Worm (Caenorhabditis elegans) whole organism, L4 larva: ENCODE results near the gene ZK930.6.

ENCODE experiments used
- D1046.2 ChIP-seq: fragments of 200-800 bp; sonication (Bioruptor generic); IDR thresholded peaks from 2 replicates; pipeline ENCODE4 v1.3.6; 2022; ENCODE audit warnings: missing genetic modification characterization, missing compliant biosample characterization
- F10B5.3 ChIP-seq: sonication (generic microtip); optimal IDR thresholded peaks from 2 replicates; lab custom pipeline; 2016; ENCODE audit warnings: mild to moderate bottlenecking, missing genetic modification characterization, missing compliant biosample characterization
- F37D6.2 ChIP-seq: sonication (generic microtip); optimal IDR thresholded peaks from 2 replicates; lab custom pipeline; 2016; ENCODE audit warnings: mild to moderate bottlenecking, missing genetic modification characterization, missing compliant biosample characterization
- F49E8.2 ChIP-seq: sonication (generic microtip); optimal IDR thresholded peaks from 2 replicates; lab custom pipeline; 2016; ENCODE audit warnings: missing compliant biosample characterization, mild to moderate bottlenecking, missing genetic modification characterization, borderline replicate concordance
- R02D3.7 ChIP-seq: fragments of 150-350 bp; sonication (generic microtip); optimal IDR thresholded peaks from 3 replicates; lab custom pipeline; 2014; ENCODE audit warnings: missing biosample characterization, missing genetic modification characterization
- T20F7.1 ChIP-seq: fragments of 200-800 bp; sonication (Bioruptor generic); optimal IDR thresholded peaks from 2 replicates; lab custom pipeline; 2018; ENCODE audit warnings: mild to moderate bottlenecking, missing genetic modification characterization, missing compliant biosample characterization
- Y48G9A.11 ChIP-seq: fragments of 200-800 bp; sonication (Bioruptor generic); IDR thresholded peaks from 2 replicates; pipeline ENCODE4 v1.3.6; 2022; ENCODE audit warnings: missing genetic modification reagents, missing genetic modification characterization, missing compliant biosample characterization
- ZK546.5 ChIP-seq, 2 experiments: sonication (generic microtip); optimal IDR thresholded peaks; 2 replicates each; lab custom pipeline; 2017; ENCODE audit warnings: missing biosample characterization in 2 of 2, missing genetic modification characterization in 2 of 2
- aly-2 ChIP-seq: sonication (generic microtip); optimal IDR thresholded peaks from 2 replicates; lab custom pipeline; 2018; ENCODE audit warnings: missing biosample characterization, missing genetic modification characterization
- ceh-44 ChIP-seq: fragments of 200-800 bp; sonication (Bioruptor generic); IDR thresholded peaks from 2 replicates; pipeline ENCODE4 v1.3.6; 2022; ENCODE audit warnings: missing genetic modification reagents, missing genetic modification characterization, missing compliant biosample characterization
- ctbp-1 ChIP-seq: fragments of 200-800 bp; sonication (Bioruptor generic); IDR thresholded peaks from 2 replicates; pipeline ENCODE4 v1.3.6; 2022; ENCODE audit warnings: missing genetic modification reagents, missing genetic modification characterization, missing compliant biosample characterization
- daf-19 ChIP-seq: fragments of 200-800 bp; sonication (Bioruptor generic); conservative IDR thresholded peaks from 2 replicates; pipeline ENCODE4 v1.3.6; 2022; ENCODE audit warnings: missing genetic modification characterization, missing compliant biosample characterization
- daf-8 ChIP-seq: fragments of 200-800 bp; sonication (Bioruptor generic); IDR thresholded peaks from 2 replicates; pipeline ENCODE4 v1.3.6; 2022; ENCODE audit warnings: missing genetic modification characterization, missing compliant biosample characterization
- dve-1 ChIP-seq: sonication (generic microtip); optimal IDR thresholded peaks from 2 replicates; lab custom pipeline; 2017; ENCODE audit warnings: antibody characterized with exemption, mild to moderate bottlenecking, missing genetic modification characterization, missing compliant biosample characterization; ENCODE audit not compliant: insufficient read depth
- egl-27 ChIP-seq: sonication (generic microtip); optimal IDR thresholded peaks from 3 replicates; lab custom pipeline; 2017; ENCODE audit warnings: missing biosample characterization, missing genetic modification reagents, missing genetic modification characterization
- egl-43 ChIP-seq: fragments of 200-800 bp; sonication (Bioruptor generic); IDR thresholded peaks from 2 replicates; pipeline ENCODE4 v1.3.6; 2022; ENCODE audit warnings: missing genetic modification reagents, missing genetic modification characterization, missing compliant biosample characterization
- fkh-10 ChIP-seq: fragments of 150-350 bp; optimal IDR thresholded peaks from 2 replicates; lab custom pipeline; 2014; ENCODE audit warnings: missing biosample characterization, missing genetic modification reagents, missing genetic modification characterization
- hlh-11 ChIP-seq: fragments of 200-800 bp; sonication (Bioruptor generic); optimal IDR thresholded peaks from 2 replicates; lab custom pipeline; 2018; ENCODE audit warnings: mild to moderate bottlenecking, missing genetic modification characterization, missing compliant biosample characterization
- hlh-30 ChIP-seq: sonication (generic microtip); optimal IDR thresholded peaks from 2 replicates; lab custom pipeline; 2017; ENCODE audit warnings: antibody characterized with exemption, mild to moderate bottlenecking, missing genetic modification characterization, missing compliant biosample characterization; ENCODE audit not compliant: insufficient read depth
- jun-1 ChIP-seq: fragments of 150-350 bp; optimal IDR thresholded peaks from 2 replicates; lab custom pipeline; 2014; ENCODE audit warnings: missing biosample characterization, missing genetic modification reagents, missing genetic modification characterization
- lim-7 ChIP-seq: fragments of 200-800 bp; sonication (Bioruptor generic); IDR thresholded peaks from 2 replicates; pipeline ENCODE4 v1.3.6; 2022; ENCODE audit warnings: missing genetic modification characterization, missing compliant biosample characterization
- lin-15B ChIP-seq: fragments of 150-350 bp; sonication (generic microtip); optimal IDR thresholded peaks from 3 replicates; lab custom pipeline; 2014; ENCODE audit warnings: missing biosample characterization, missing genetic modification characterization
- lir-3 ChIP-seq: sonication (generic microtip); optimal IDR thresholded peaks from 2 replicates; lab custom pipeline; 2016; ENCODE audit warnings: mild to moderate bottlenecking, missing genetic modification characterization, missing compliant biosample characterization
- madf-9 ChIP-seq: fragments of 200-800 bp; sonication (Bioruptor generic); conservative IDR thresholded peaks from 2 replicates; pipeline ENCODE4 v1.3.6; 2022; ENCODE audit warnings: missing genetic modification reagents, missing genetic modification characterization, missing compliant biosample characterization
- mep-1 ChIP-seq: fragments of 150-350 bp; sonication (generic microtip); optimal IDR thresholded peaks from 3 replicates; lab custom pipeline; 2014; ENCODE audit warnings: missing biosample characterization, missing genetic modification characterization
- mes-2 ChIP-seq: sonication (generic microtip); optimal IDR thresholded peaks from 2 replicates; lab custom pipeline; 2016; ENCODE audit warnings: missing genotype, mild to moderate bottlenecking, missing genetic modification characterization, missing compliant biosample characterization; ENCODE audit not compliant: poor library complexity, severe bottlenecking
- mxl-2 ChIP-seq: fragments of 200-800 bp; sonication (Bioruptor generic); conservative IDR thresholded peaks from 2 replicates; pipeline ENCODE4 v1.3.6; 2022; ENCODE audit warnings: missing genetic modification reagents, missing genetic modification characterization, missing compliant biosample characterization
- mxl-3 ChIP-seq: fragments of 200-800 bp; sonication (Bioruptor generic); optimal IDR thresholded peaks from 2 replicates; lab custom pipeline; 2018; ENCODE audit warnings: mild to moderate bottlenecking, missing genetic modification characterization, missing compliant biosample characterization
- nhr-237 ChIP-seq: sonication (generic microtip); optimal IDR thresholded peaks from 2 replicates; lab custom pipeline; 2017; ENCODE audit warnings: missing biosample characterization, missing genetic modification characterization
- nhr-28 ChIP-seq: fragments of 150-350 bp; optimal IDR thresholded peaks from 2 replicates; lab custom pipeline; 2014; ENCODE audit warnings: missing biosample characterization, missing genetic modification characterization
- nhr-41 ChIP-seq: fragments of 200-800 bp; sonication (Bioruptor generic); IDR thresholded peaks from 2 replicates; pipeline ENCODE4 v1.3.6; 2022; ENCODE audit warnings: missing genetic modification reagents, missing genetic modification characterization, missing compliant biosample characterization
- php-3 ChIP-seq: fragments of 200-800 bp; sonication (Bioruptor generic); IDR thresholded peaks from 2 replicates; pipeline ENCODE4 v1.3.6; 2022; ENCODE audit warnings: missing genetic modification reagents, missing genetic modification characterization, missing compliant biosample characterization
- set-16 ChIP-seq: fragments of 200-800 bp; sonication (Bioruptor generic); IDR thresholded peaks from 2 replicates; pipeline ENCODE4 v1.3.6; 2022; ENCODE audit warnings: missing genetic modification reagents, missing genetic modification characterization, missing compliant biosample characterization
- spr-1 ChIP-seq: sonication (generic microtip); optimal IDR thresholded peaks from 2 replicates; lab custom pipeline; 2016; ENCODE audit warnings: mild to moderate bottlenecking, missing genetic modification characterization, missing compliant biosample characterization
- spr-3 ChIP-seq: fragments of 200-800 bp; sonication (Bioruptor generic); optimal IDR thresholded peaks from 2 replicates; lab custom pipeline; 2018; ENCODE audit warnings: mild to moderate bottlenecking, missing genetic modification characterization, missing compliant biosample characterization
- tag-97 ChIP-seq: fragments of 200-800 bp; sonication (Bioruptor generic); IDR thresholded peaks from 2 replicates; pipeline ENCODE4 v1.3.6; 2022; ENCODE audit warnings: missing genetic modification characterization, missing compliant biosample characterization
- unc-62 ChIP-seq, 3 experiments: fragments of 150-350 bp in 1 of 3; sonication (generic microtip); optimal IDR thresholded peaks in 2 of 3; peaks in 1 of 3; 1 replicate in 1 of 3; 2 replicates in 2 of 3; lab custom pipeline; 2014 to 2017; ENCODE audit warnings: missing biosample characterization in 3 of 3, missing genetic modification characterization in 3 of 3, missing genetic modification reagents in 3 of 3, missing genotype in 1 of 3
- vab-7 ChIP-seq: fragments of 200-800 bp; sonication (Bioruptor generic); IDR thresholded peaks from 2 replicates; pipeline ENCODE4 v1.3.6; 2022; ENCODE audit warnings: missing genetic modification reagents, missing genetic modification characterization, missing compliant biosample characterization
- zag-1 ChIP-seq: fragments of 150-350 bp; optimal IDR thresholded peaks from 2 replicates; lab custom pipeline; 2014; ENCODE audit warnings: missing biosample characterization, missing genetic modification characterization
- zfp-2 ChIP-seq: sonication (generic microtip); optimal IDR thresholded peaks from 2 replicates; lab custom pipeline; 2016; ENCODE audit warnings: mild to moderate bottlenecking, missing genetic modification characterization, missing compliant biosample characterization
- zfp-3 ChIP-seq: fragments of 200-800 bp; sonication (Bioruptor generic); conservative IDR thresholded peaks from 2 replicates; pipeline ENCODE4 v1.3.6; 2022; ENCODE audit warnings: missing genetic modification reagents, missing genetic modification characterization, missing compliant biosample characterization
- zip-11 ChIP-seq: fragments of 200-800 bp; sonication (Bioruptor generic); IDR thresholded peaks from 2 replicates; pipeline ENCODE4 v1.3.6; 2022; ENCODE audit warnings: missing genetic modification characterization, missing compliant biosample characterization
- ztf-11 ChIP-seq: fragments of 150-350 bp; optimal IDR thresholded peaks from 2 replicates; lab custom pipeline; 2014; ENCODE audit warnings: missing biosample characterization, missing genetic modification characterization

The ZK930.6 gene

DNA sequence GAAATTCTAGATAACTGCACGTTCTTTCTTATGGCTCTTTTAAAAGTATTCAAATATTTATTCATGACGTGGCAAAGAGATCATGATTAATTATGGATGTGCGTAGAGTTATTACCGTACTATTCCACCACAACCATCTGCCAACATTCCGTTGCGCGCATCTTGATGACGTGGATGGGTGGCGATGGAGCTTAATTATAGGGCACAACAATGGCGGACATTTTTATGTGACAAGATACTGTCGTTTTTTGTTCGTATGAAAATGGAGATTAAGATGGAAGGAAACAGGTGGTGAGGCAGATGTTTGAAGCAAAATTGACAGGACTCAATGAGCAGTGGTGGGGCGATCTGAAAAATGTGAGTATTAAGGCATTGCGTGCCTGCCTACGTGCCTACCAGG, 4.0 kb downstream of the ZK930.6 start:
- TF ChIP-seq unc-62 (GFP tag; optimal IDR thresholded peaks at IDR 0.05 in 1 of 2; lab: Kevin White, UChicago) = peak in 1 of 2 experiments; percentile 14
- no peak for TF ChIP-seq unc-62 (tag; optimal IDR thresholded peaks at IDR 0.05; lab: Kevin White, UChicago)
- no peak for TF ChIP-seq daf-8 (GFP tag; lab: Robert Waterston, UW)
- TF ChIP-seq zfp-3 (GFP tag; lab: Robert Waterston, UW) = no peak
- TF ChIP-seq Y48G9A.11 (GFP tag; lab: Robert Waterston, UW) = no peak

DNA sequence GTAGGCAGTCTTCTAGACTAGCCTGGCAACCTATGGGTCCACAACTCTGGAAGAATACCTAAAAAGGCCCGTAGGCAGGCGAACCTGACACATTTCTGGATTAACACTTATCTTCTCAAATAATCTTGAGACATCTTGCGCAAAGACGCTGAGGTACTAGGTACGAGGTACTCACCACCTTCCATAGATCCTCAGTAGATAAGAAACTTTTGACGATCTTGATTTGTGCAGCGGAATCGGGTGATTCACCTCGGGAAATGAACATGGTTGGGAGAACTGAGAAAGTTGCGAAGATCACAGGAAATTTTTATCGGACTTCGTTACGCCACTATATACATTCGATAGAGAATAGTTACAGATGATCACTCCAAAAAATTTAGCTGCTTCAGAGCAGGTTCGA, 4.4 kb downstream of the ZK930.6 start:
- TF ChIP-seq mes-2 (tag; lab: Kevin White, UChicago) (no peak), ZK546.5 (tag; optimal IDR thresholded peaks at IDR 0.05; lab: Kevin White, UChicago) (no peak), F10B5.3 (no peak), php-3 (GFP tag; lab: Robert Waterston, UW) (no peak), spr-3 (GFP tag; lab: Kevin White, UChicago) (no peak), T20F7.1 (no peak), D1046.2 (no peak), R02D3.7 (tag; lab: Kevin White, UChicago) (no peak), daf-19 (GFP tag; lab: Robert Waterston, UW) (no peak), nhr-237 (tag; lab: Kevin White, UChicago) (no peak), lim-7 (no peak), madf-9 (GFP tag; lab: Robert Waterston, UW) (no peak), vab-7 (GFP tag; lab: Robert Waterston, UW) (no peak)

DNA sequence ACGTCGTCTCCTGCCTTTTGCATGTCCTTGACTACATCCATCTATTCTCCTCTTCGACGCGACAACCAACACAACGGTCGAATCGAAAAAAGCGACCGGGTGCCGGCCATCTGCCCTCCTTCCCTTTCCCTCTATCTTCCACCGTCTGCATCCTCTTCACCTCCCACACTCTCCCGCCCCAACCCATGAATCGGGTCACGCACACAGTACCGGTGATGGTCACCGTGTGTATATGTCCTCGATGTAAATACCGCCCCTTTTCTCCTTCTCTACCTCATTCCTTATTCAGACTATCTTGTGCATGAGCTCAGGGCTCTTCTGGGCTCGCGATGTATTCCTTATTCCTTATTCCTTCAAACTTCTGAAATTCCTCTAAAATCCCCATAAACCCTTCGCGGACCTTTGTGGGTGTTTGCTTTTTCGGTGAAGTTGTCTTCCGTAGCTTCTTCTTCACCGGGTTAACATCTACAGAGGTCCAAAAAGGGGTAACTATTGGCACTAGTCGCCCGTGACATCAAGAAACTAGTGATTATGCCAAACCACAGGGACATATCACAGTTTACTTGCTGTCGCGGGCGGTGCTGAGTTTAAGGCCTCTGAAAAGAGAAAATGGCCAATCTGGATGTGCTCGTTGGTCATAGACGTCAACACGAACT, 5.8 kb downstream of the ZK930.6 start:
- TF ChIP-seq fkh-10 (GFP tag; lab: Kevin White, UChicago) (no peak), ZK546.5 (tag; optimal IDR thresholded peaks at IDR 0.05; lab: Kevin White, UChicago) (no peak), mxl-3 (GFP tag; lab: Kevin White, UChicago) (peak; percentile 71), aly-2 (no peak), hlh-11 (peak; percentile 3), F10B5.3 (peak; percentile 28), nhr-41 (no peak), nhr-28 (tag; lab: Kevin White, UChicago) (peak; percentile 39), hlh-30 (tag; lab: Kevin White, UChicago) (peak; percentile 72), egl-27 (tag; lab: Kevin White, UChicago) (no peak), set-16 (GFP tag; lab: Robert Waterston, UW) (0 out of 2 replicates have a peak, but pooled peaks have one; percentile 37), mep-1 (tag; lab: Kevin White, UChicago) (peak; percentile 52)

DNA sequence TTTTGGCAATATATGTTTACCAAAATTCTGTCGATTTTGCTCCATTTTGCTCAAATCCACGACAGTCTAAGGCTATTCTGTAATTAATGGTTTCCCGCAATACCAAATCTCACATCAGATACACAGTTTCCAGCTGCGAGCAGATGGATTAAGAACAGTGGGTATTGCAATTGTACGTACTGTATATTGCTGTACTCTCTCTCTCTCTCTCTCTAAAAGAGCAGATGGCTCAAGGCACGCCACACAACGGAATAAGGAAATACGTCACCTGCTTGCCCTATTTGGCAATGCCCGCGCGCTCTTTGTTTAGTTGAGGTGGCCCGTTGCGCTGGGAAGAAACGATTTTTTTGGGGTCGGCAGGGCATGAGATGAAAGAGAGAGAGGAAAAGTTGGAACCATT, 6.8 kb downstream of the ZK930.6 start:
- TF ChIP-seq ceh-44 (GFP tag; lab: Robert Waterston, UW) (no peak), egl-43 (GFP tag; lab: Robert Waterston, UW) (no peak), jun-1 (no peak), F49E8.2 (tag; lab: Kevin White, UChicago) (no peak), mxl-2 (GFP tag; lab: Robert Waterston, UW) (no peak), nhr-41 (no peak), zip-11 (GFP tag; lab: Robert Waterston, UW) (no peak), ctbp-1 (GFP tag; lab: Robert Waterston, UW) (no peak), lir-3 (tag; lab: Kevin White, UChicago) (no peak), ztf-11 (no peak), F37D6.2 (no peak), lin-15B (no peak), dve-1 (tag; lab: Kevin White, UChicago) (no peak), spr-1 (no peak), zag-1 (tag; lab: Kevin White, UChicago) (no peak), ZK546.5 (tag; optimal IDR thresholded peaks at IDR 0.05; lab: Kevin White, UChicago) (no peak), spr-3 (GFP tag; lab: Kevin White, UChicago) (no peak), tag-97 (GFP tag; lab: Robert Waterston, UW) (no peak), zfp-2 (tag; lab: Kevin White, UChicago) (no peak)
